Worm (Caenorhabditis elegans) whole organism, L4 larva: ENCODE data around the gene C06E1.1.

Experiments
- D1046.2 ChIP-seq: fragments of 200-800 bp; sonication (Bioruptor generic); IDR thresholded peaks from 2 replicates; pipeline ENCODE4 v1.3.6; 2022; ENCODE audit warnings: missing genetic modification characterization, missing compliant biosample characterization
- F26F4.8 ChIP-seq: fragments of 200-800 bp; sonication (Bioruptor generic); conservative IDR thresholded peaks from 2 replicates; pipeline ENCODE4 v1.3.6; 2022; ENCODE audit warnings: missing genetic modification characterization, missing compliant biosample characterization
- F37D6.2 ChIP-seq: sonication (generic microtip); optimal IDR thresholded peaks from 2 replicates; lab custom pipeline; 2016; ENCODE audit warnings: mild to moderate bottlenecking, missing genetic modification characterization, missing compliant biosample characterization
- T20F7.1 ChIP-seq: fragments of 200-800 bp; sonication (Bioruptor generic); optimal IDR thresholded peaks from 2 replicates; lab custom pipeline; 2018; ENCODE audit warnings: mild to moderate bottlenecking, missing genetic modification characterization, missing compliant biosample characterization
- Y105C5A.15 ChIP-seq: fragments of 200-800 bp; sonication (Bioruptor generic); IDR thresholded peaks from 2 replicates; pipeline ENCODE4 v1.3.6; 2022; ENCODE audit warnings: missing genetic modification characterization, missing compliant biosample characterization
- Y75B8A.6 ChIP-seq: fragments of 200-800 bp; sonication (Bioruptor generic); IDR thresholded peaks from 2 replicates; pipeline ENCODE4 v1.3.6; 2022; ENCODE audit warnings: missing genetic modification reagents, missing genetic modification characterization, missing compliant biosample characterization
- aha-1 ChIP-seq: fragments of 150-350 bp; peaks from one replicate; lab custom pipeline; 2014; ENCODE audit warnings: missing biosample characterization, missing genetic modification characterization
- arid-1 ChIP-seq: fragments of 200-800 bp; sonication (Bioruptor generic); conservative IDR thresholded peaks from 2 replicates; pipeline ENCODE4 v1.3.6; 2022; ENCODE audit warnings: missing genetic modification reagents, missing genetic modification characterization, missing compliant biosample characterization
- attf-4 ChIP-seq: sonication (generic microtip); optimal IDR thresholded peaks from 3 replicates; lab custom pipeline; 2017; ENCODE audit warnings: missing biosample characterization, missing genetic modification characterization
- ceh-20 ChIP-seq: fragments of 200-800 bp; sonication (Bioruptor generic); IDR thresholded peaks from 2 replicates; pipeline ENCODE4 v1.3.6; 2022; ENCODE audit warnings: missing genetic modification reagents, missing genetic modification characterization, missing compliant biosample characterization
- ceh-32 ChIP-seq: sonication (generic microtip); optimal IDR thresholded peaks from 2 replicates; lab custom pipeline; 2016; ENCODE audit warnings: mild to moderate bottlenecking, missing genetic modification characterization, missing compliant biosample characterization; ENCODE audit not compliant: poor library complexity
- ceh-44 ChIP-seq: fragments of 200-800 bp; sonication (Bioruptor generic); IDR thresholded peaks from 2 replicates; pipeline ENCODE4 v1.3.6; 2022; ENCODE audit warnings: missing genetic modification reagents, missing genetic modification characterization, missing compliant biosample characterization
- ceh-82 ChIP-seq: sonication (generic microtip); optimal IDR thresholded peaks from 2 replicates; lab custom pipeline; 2017; ENCODE audit warnings: missing biosample characterization, missing genetic modification characterization
- ces-1 ChIP-seq: fragments of 150-350 bp; sonication (generic microtip); optimal IDR thresholded peaks from 4 replicates; lab custom pipeline; 2014; ENCODE audit warnings: missing biosample characterization, missing genetic modification reagents, missing genetic modification characterization
- ctbp-1 ChIP-seq: fragments of 200-800 bp; sonication (Bioruptor generic); IDR thresholded peaks from 2 replicates; pipeline ENCODE4 v1.3.6; 2022; ENCODE audit warnings: missing genetic modification reagents, missing genetic modification characterization, missing compliant biosample characterization
- daf-16 ChIP-seq, 3 experiments: sonication (generic microtip); optimal IDR thresholded peaks; 2 replicates each; lab custom pipeline; 2016 to 2017; ENCODE audit warnings: missing genetic modification characterization in 3 of 3, missing genetic modification reagents in 3 of 3, mild to moderate bottlenecking in 2 of 3, missing compliant biosample characterization in 2 of 3, missing biosample characterization in 1 of 3, moderate library complexity in 1 of 3
- dpl-1 ChIP-seq: fragments of 150-350 bp; optimal IDR thresholded peaks from 2 replicates; lab custom pipeline; 2014; ENCODE audit warnings: missing biosample characterization, missing genetic modification reagents, missing genetic modification characterization
- duxl-1 ChIP-seq: sonication (generic microtip); optimal IDR thresholded peaks from 2 replicates; lab custom pipeline; 2016; ENCODE audit warnings: mild to moderate bottlenecking, missing genetic modification characterization, moderate library complexity, missing compliant biosample characterization; ENCODE audit not compliant: poor library complexity
- egl-27 ChIP-seq: sonication (generic microtip); optimal IDR thresholded peaks from 3 replicates; lab custom pipeline; 2017; ENCODE audit warnings: missing biosample characterization, missing genetic modification reagents, missing genetic modification characterization
- egl-43 ChIP-seq: fragments of 200-800 bp; sonication (Bioruptor generic); IDR thresholded peaks from 2 replicates; pipeline ENCODE4 v1.3.6; 2022; ENCODE audit warnings: missing genetic modification reagents, missing genetic modification characterization, missing compliant biosample characterization
- fos-1 ChIP-seq: fragments of 150-350 bp; optimal IDR thresholded peaks from 2 replicates; lab custom pipeline; 2014; ENCODE audit warnings: missing biosample characterization, missing genetic modification characterization
- gei-8 ChIP-seq: fragments of 200-800 bp; sonication (Bioruptor generic); optimal IDR thresholded peaks from 2 replicates; lab custom pipeline; 2018; ENCODE audit warnings: mild to moderate bottlenecking, missing genetic modification characterization, missing compliant biosample characterization
- hlh-30 ChIP-seq: sonication (generic microtip); optimal IDR thresholded peaks from 2 replicates; lab custom pipeline; 2017; ENCODE audit warnings: antibody characterized with exemption, mild to moderate bottlenecking, missing genetic modification characterization, missing compliant biosample characterization; ENCODE audit not compliant: insufficient read depth
- jun-1 ChIP-seq: fragments of 150-350 bp; optimal IDR thresholded peaks from 2 replicates; lab custom pipeline; 2014; ENCODE audit warnings: missing biosample characterization, missing genetic modification reagents, missing genetic modification characterization
- lim-7 ChIP-seq: fragments of 200-800 bp; sonication (Bioruptor generic); IDR thresholded peaks from 2 replicates; pipeline ENCODE4 v1.3.6; 2022; ENCODE audit warnings: missing genetic modification characterization, missing compliant biosample characterization
- lin-13 ChIP-seq: fragments of 150-350 bp; optimal IDR thresholded peaks from 2 replicates; lab custom pipeline; 2014; ENCODE audit warnings: missing biosample characterization, missing genetic modification reagents, missing genetic modification characterization
- lin-15B ChIP-seq: fragments of 150-350 bp; sonication (generic microtip); optimal IDR thresholded peaks from 3 replicates; lab custom pipeline; 2014; ENCODE audit warnings: missing biosample characterization, missing genetic modification characterization
- lin-29 ChIP-seq: fragments of 200-800 bp; sonication (Bioruptor generic); IDR thresholded peaks from 2 replicates; pipeline ENCODE4 v1.3.6; 2022; ENCODE audit warnings: missing genetic modification reagents, missing genetic modification characterization, missing compliant biosample characterization
- lin-38 ChIP-seq: fragments of 200-800 bp; sonication (Bioruptor generic); IDR thresholded peaks from 2 replicates; pipeline ENCODE4 v1.3.6; 2022; ENCODE audit warnings: missing genetic modification reagents, missing genetic modification characterization, missing compliant biosample characterization
- lin-39 ChIP-seq: fragments of 150-350 bp; optimal IDR thresholded peaks from 2 replicates; lab custom pipeline; 2014; ENCODE audit warnings: missing biosample characterization, missing genetic modification reagents, missing genetic modification characterization
- madf-5 ChIP-seq, 2 experiments: fragments of 200-800 bp; sonication (Bioruptor generic); IDR thresholded peaks; 2 replicates each; pipeline ENCODE4 v1.3.6; 2022; ENCODE audit warnings: missing compliant biosample characterization in 2 of 2, missing genetic modification characterization in 2 of 2
- mdt-29 ChIP-seq: fragments of 200-800 bp; sonication (Bioruptor generic); IDR thresholded peaks from 2 replicates; pipeline ENCODE4 v1.3.6; 2022; ENCODE audit warnings: missing genetic modification reagents, missing genetic modification characterization, missing compliant biosample characterization
- mxl-2 ChIP-seq: fragments of 200-800 bp; sonication (Bioruptor generic); conservative IDR thresholded peaks from 2 replicates; pipeline ENCODE4 v1.3.6; 2022; ENCODE audit warnings: missing genetic modification reagents, missing genetic modification characterization, missing compliant biosample characterization
- mxl-3 ChIP-seq: fragments of 200-800 bp; sonication (Bioruptor generic); optimal IDR thresholded peaks from 2 replicates; lab custom pipeline; 2018; ENCODE audit warnings: mild to moderate bottlenecking, missing genetic modification characterization, missing compliant biosample characterization
- nhr-102 ChIP-seq: sonication (generic microtip); optimal IDR thresholded peaks from 2 replicates; lab custom pipeline; 2016; ENCODE audit warnings: mild to moderate bottlenecking, missing genetic modification characterization, moderate library complexity, missing compliant biosample characterization
- nhr-11 ChIP-seq: fragments of 150-350 bp; optimal IDR thresholded peaks from 2 replicates; lab custom pipeline; 2014; ENCODE audit warnings: missing biosample characterization, missing genetic modification characterization
- nhr-237 ChIP-seq: sonication (generic microtip); optimal IDR thresholded peaks from 2 replicates; lab custom pipeline; 2017; ENCODE audit warnings: missing biosample characterization, missing genetic modification characterization
- nhr-48 ChIP-seq: sonication (generic microtip); optimal IDR thresholded peaks from 2 replicates; lab custom pipeline; 2016; ENCODE audit warnings: mild to moderate bottlenecking, missing genetic modification characterization, missing compliant biosample characterization
- php-3 ChIP-seq: fragments of 200-800 bp; sonication (Bioruptor generic); IDR thresholded peaks from 2 replicates; pipeline ENCODE4 v1.3.6; 2022; ENCODE audit warnings: missing genetic modification reagents, missing genetic modification characterization, missing compliant biosample characterization
- saeg-2 ChIP-seq: fragments of 200-800 bp; sonication (Bioruptor generic); IDR thresholded peaks from 2 replicates; pipeline ENCODE4 v1.3.6; 2022; ENCODE audit warnings: missing genetic modification reagents, missing genetic modification characterization, missing compliant biosample characterization
- sdz-12 ChIP-seq: fragments of 200-800 bp; sonication (Bioruptor generic); optimal IDR thresholded peaks from 2 replicates; lab custom pipeline; 2018; ENCODE audit warnings: mild to moderate bottlenecking, missing genetic modification characterization, missing compliant biosample characterization
- set-16 ChIP-seq: fragments of 200-800 bp; sonication (Bioruptor generic); IDR thresholded peaks from 2 replicates; pipeline ENCODE4 v1.3.6; 2022; ENCODE audit warnings: missing genetic modification reagents, missing genetic modification characterization, missing compliant biosample characterization
- skn-1 ChIP-seq: fragments of 150-350 bp; optimal IDR thresholded peaks from 2 replicates; lab custom pipeline; 2014; ENCODE audit warnings: missing biosample characterization, missing genetic modification characterization
- snpc-1.2 ChIP-seq: fragments of 200-800 bp; sonication (Bioruptor generic); IDR thresholded peaks from 2 replicates; pipeline ENCODE4 v1.3.6; 2022; ENCODE audit warnings: missing genetic modification reagents, missing genetic modification characterization, missing compliant biosample characterization
- tag-97 ChIP-seq: fragments of 200-800 bp; sonication (Bioruptor generic); IDR thresholded peaks from 2 replicates; pipeline ENCODE4 v1.3.6; 2022; ENCODE audit warnings: missing genetic modification characterization, missing compliant biosample characterization
- tra-1 ChIP-seq: fragments of 200-800 bp; sonication (Bioruptor generic); IDR thresholded peaks from 2 replicates; pipeline ENCODE4 v1.3.6; 2022; ENCODE audit warnings: missing genetic modification reagents, missing genetic modification characterization, missing compliant biosample characterization
- unc-62 ChIP-seq, 3 experiments: fragments of 150-350 bp in 1 of 3; sonication (generic microtip); optimal IDR thresholded peaks in 2 of 3; peaks in 1 of 3; 1 replicate in 1 of 3; 2 replicates in 2 of 3; lab custom pipeline; 2014 to 2017; ENCODE audit warnings: missing biosample characterization in 3 of 3, missing genetic modification characterization in 3 of 3, missing genetic modification reagents in 3 of 3, missing genotype in 1 of 3
- zfp-2 ChIP-seq: sonication (generic microtip); optimal IDR thresholded peaks from 2 replicates; lab custom pipeline; 2016; ENCODE audit warnings: mild to moderate bottlenecking, missing genetic modification characterization, missing compliant biosample characterization
- zip-2 ChIP-seq: fragments of 150-350 bp; optimal IDR thresholded peaks from 2 replicates; lab custom pipeline; 2014; ENCODE audit warnings: missing biosample characterization, missing genetic modification characterization
- ztf-11 ChIP-seq: fragments of 150-350 bp; optimal IDR thresholded peaks from 2 replicates; lab custom pipeline; 2014; ENCODE audit warnings: missing biosample characterization, missing genetic modification characterization

C06E1.1 gene

DNA sequence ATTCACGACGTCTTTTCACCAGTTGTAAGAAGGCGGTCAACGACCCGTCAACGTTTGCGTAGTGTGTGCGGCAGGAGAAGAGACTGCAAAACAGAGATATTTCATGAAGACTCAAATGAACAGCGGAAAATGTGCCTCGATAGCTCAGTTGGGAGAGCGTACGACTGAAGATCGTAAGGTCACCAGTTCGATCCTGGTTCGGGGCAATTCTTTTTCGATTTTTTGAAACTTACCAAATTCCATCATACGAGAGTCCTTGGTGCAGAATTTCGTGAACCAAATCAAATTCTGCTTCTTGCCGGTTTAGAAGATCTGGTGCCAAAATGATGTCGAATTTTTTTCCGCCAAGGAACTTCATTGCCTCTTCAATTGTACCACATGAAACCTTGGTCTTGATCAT lies 47.3 kb downstream of the C06E1.1 start (continued):
- TF ChIP-seq Y105C5A.15 (no peak), aha-1 (tag; lab: Kevin White, UChicago) (peak; percentile 97), T20F7.1 (GFP tag; lab: Kevin White, UChicago) (no peak), D1046.2 (GFP tag; lab: Robert Waterston, UW) (no peak), ztf-11 (no peak), zfp-2 (tag; lab: Kevin White, UChicago) (no peak), lin-29 (GFP tag; lab: Robert Waterston, UW) (no peak), ctbp-1 (GFP tag; lab: Robert Waterston, UW) (peak; percentile 51; the same call in 1 of the 2 replicates), lim-7 (GFP tag; lab: Robert Waterston, UW) (peak; percentile 71), arid-1 (GFP tag; lab: Robert Waterston, UW) (peak; percentile 18; the same call in 1 of the 2 replicates), sdz-12 (GFP tag; lab: Kevin White, UChicago) (no peak), skn-1 (no peak), ceh-20 (GFP tag; lab: Robert Waterston, UW) (no peak), dpl-1 (GFP tag; lab: Kevin White, UChicago) (no peak), ceh-82 (no peak), lin-13 (GFP tag; lab: Kevin White, UChicago) (peak; percentile 47), nhr-11 (tag; lab: Kevin White, UChicago) (no peak), ceh-32 (tag; lab: Kevin White, UChicago) (no peak), F26F4.8 (GFP tag; lab: Robert Waterston, UW) (peak; percentile 63; the same call in 1 of the 2 replicates), attf-4 (tag; lab: Kevin White, UChicago) (no peak), unc-62 (GFP tag; optimal IDR thresholded peaks at IDR 0.05 in 1 of 2; lab: Kevin White, UChicago) (peak in 1 of 2 experiments; percentile 92), unc-62 (tag; optimal IDR thresholded peaks at IDR 0.05; lab: Kevin White, UChicago) (no peak), jun-1 (tag; lab: Kevin White, UChicago) (no peak), gei-8 (GFP tag; lab: Kevin White, UChicago) (no peak), fos-1 (tag; lab: Kevin White, UChicago) (no peak), tag-97 (GFP tag; lab: Robert Waterston, UW) (no peak), F37D6.2 (tag; lab: Kevin White, UChicago) (no peak), daf-16 (GFP tag; optimal IDR thresholded peaks at IDR 0.05; lab: Kevin White, UChicago) (peak in 1 of 2 experiments; percentile 37), daf-16 (tag; optimal IDR thresholded peaks at IDR 0.05; lab: Kevin White, UChicago) (peak; percentile 26), php-3 (GFP tag; lab: Robert Waterston, UW) (0 out of 2 replicates have a peak, but pooled peaks have one; percentile 57), nhr-237 (tag; lab: Kevin White, UChicago) (no peak), tra-1 (GFP tag; lab: Robert Waterston, UW) (no peak), zip-2 (tag; lab: Kevin White, UChicago) (no peak), egl-43 (GFP tag; lab: Robert Waterston, UW) (peak; percentile 80), egl-27 (tag; lab: Kevin White, UChicago) (no peak), nhr-48 (tag; lab: Kevin White, UChicago) (no peak), mxl-3 (GFP tag; lab: Kevin White, UChicago) (peak; percentile 51), Y75B8A.6 (GFP tag; lab: Robert Waterston, UW) (no peak), saeg-2 (GFP tag; lab: Robert Waterston, UW) (0 out of 2 replicates have a peak, but pooled peaks have one; percentile 54), set-16 (GFP tag; lab: Robert Waterston, UW) (no peak), mdt-29 (peak; percentile 44; the same call in 1 of the 2 replicates), duxl-1 (peak; percentile 31), snpc-1.2 (GFP tag; lab: Robert Waterston, UW) (peak; percentile 72), ces-1 (GFP tag; lab: Kevin White, UChicago) (no peak), nhr-102 (peak; percentile 1), lin-39 (tag; lab: Kevin White, UChicago) (no peak), hlh-30 (tag; lab: Kevin White, UChicago) (no peak), ceh-44 (GFP tag; lab: Robert Waterston, UW) (0 out of 2 replicates have a peak, but pooled peaks have one; percentile 58), lin-38 (GFP tag; lab: Robert Waterston, UW) (peak; percentile 73), madf-5 (GFP tag; IDR thresholded peaks at IDR 0.05; lab: Robert Waterston, UW) (peak; percentile 11 to 64; a peak in 1 of 4 replicates), mxl-2 (0 out of 2 replicates have a peak, but pooled peaks have one; percentile 10), lin-15B (no peak)
